Worm (Caenorhabditis elegans): Measurements from ENCODE around the gene lgc-30.
A peak's percentile ranks its signal among the peaks of the same experiment; 100 is the strongest.

lgc-30 gene

ce11 chrIV:957820-958219, 33.1 kb downstream of the lgc-30 start (continued):
- no peak for TF ChIP-seq ama-1 (optimal IDR thresholded peaks at IDR 0.05)
- peak in 1 of 2 experiments; percentile 72 for TF ChIP-seq lsy-2 (tag; optimal IDR thresholded peaks at IDR 0.05)
- no peak for TF ChIP-seq sma-9 (GFP tag; optimal IDR thresholded peaks at IDR 0.05)
- TF ChIP-seq sma-9 (tag; optimal IDR thresholded peaks at IDR 0.05), result no peak
- TF ChIP-seq zag-1 (tag; optimal IDR thresholded peaks at IDR 0.05), result no peak
- peak; percentile 49 for TF ChIP-seq lin-13 (GFP tag; optimal IDR thresholded peaks at IDR 0.05)
- TF ChIP-seq sma-3 (GFP tag; optimal IDR thresholded peaks at IDR 0.05), result peak; percentile 75
- peak; percentile 19 for TF ChIP-seq Y55F3AM.14 (GFP tag; optimal IDR thresholded peaks at IDR 0.05)
- no peak for TF ChIP-seq alr-1 (tag; optimal IDR thresholded peaks at IDR 0.05)
- TF ChIP-seq lin-39 (tag; optimal IDR thresholded peaks at IDR 0.05), result no peak
- no peak for TF ChIP-seq peb-1 (tag; optimal IDR thresholded peaks at IDR 0.05)
- TF ChIP-seq ZK546.5 (tag; optimal IDR thresholded peaks at IDR 0.05), result no peak
- no peak for TF ChIP-seq nhr-11 (tag; optimal IDR thresholded peaks at IDR 0.05)
- no peak for TF ChIP-seq ceh-82 (tag; optimal IDR thresholded peaks at IDR 0.05)
- TF ChIP-seq elt-1 (tag; optimal IDR thresholded peaks at IDR 0.05), result no peak
- peak; percentile 94 for TF ChIP-seq fos-1 (tag; optimal IDR thresholded peaks at IDR 0.05)
- TF ChIP-seq mab-5 (tag; optimal IDR thresholded peaks at IDR 0.05), result peak; percentile 60
- TF ChIP-seq ztf-11 (tag; optimal IDR thresholded peaks at IDR 0.05), result no peak
- peak; percentile 28 for TF ChIP-seq nhr-6 (tag; optimal IDR thresholded peaks at IDR 0.05)

DNA sequence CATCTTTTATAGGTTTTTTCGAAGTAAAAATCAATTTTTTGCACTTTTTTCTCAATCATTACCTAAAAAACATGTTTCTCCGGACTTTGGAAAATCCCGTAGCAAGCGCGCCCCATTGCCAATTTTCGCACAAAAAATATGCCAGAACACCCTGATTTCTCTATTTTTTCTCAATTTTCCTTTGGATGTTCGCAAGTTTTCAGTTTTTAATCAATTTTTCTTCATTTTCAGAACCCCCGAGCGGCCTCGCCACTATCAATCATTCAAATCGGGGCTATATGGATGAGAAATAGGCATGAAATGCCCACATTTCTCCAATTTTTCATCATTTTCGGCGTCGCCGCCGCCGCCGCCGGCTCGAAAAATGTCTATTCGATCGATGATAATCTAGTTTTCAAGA, 34.5 kb downstream of the lgc-30 start, which contains the start of gene plx-1:
TSS of gene plx-1 (plus strand) at position 301 of the 400 bp plus-strand sequence.
- TF ChIP-seq nhr-129 (tag; optimal IDR thresholded peaks at IDR 0.05) (no peak), lin-39 (tag; optimal IDR thresholded peaks at IDR 0.05) (no peak), peb-1 (tag; optimal IDR thresholded peaks at IDR 0.05) (no peak), ztf-11 (tag; optimal IDR thresholded peaks at IDR 0.05) (no peak), elt-3 (tag; optimal IDR thresholded peaks at IDR 0.05) (no peak), nhr-6 (tag; optimal IDR thresholded peaks at IDR 0.05) (no peak)

DNA sequence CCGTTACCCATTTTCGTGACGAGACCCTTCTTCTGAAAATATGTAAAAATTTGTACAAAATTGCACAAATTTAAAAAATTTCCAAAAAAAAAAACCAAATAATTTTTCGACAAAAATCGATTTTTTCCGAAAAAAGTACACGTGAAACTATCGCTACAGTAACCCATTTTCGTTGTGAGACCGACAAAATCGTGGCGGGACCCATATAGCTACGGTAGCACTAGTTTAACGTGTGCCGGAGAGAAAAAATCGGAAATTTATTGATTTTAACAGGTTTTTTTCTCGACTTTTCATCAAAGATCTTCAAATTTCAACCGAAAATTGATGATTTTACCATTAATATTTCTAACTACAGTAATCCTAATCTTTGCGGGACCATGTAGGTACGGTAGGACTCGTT, 35.5 kb downstream of the lgc-30 start:
- TF ChIP-seq sma-3 (GFP tag; optimal IDR thresholded peaks at IDR 0.05) (no peak), fos-1 (tag; optimal IDR thresholded peaks at IDR 0.05) (no peak), nhr-77 (tag; optimal IDR thresholded peaks at IDR 0.05) (no peak), gmeb-1 (tag; optimal IDR thresholded peaks at IDR 0.05) (no peak), F13H6.1 (tag; optimal IDR thresholded peaks at IDR 0.05) (no peak), unc-55 (GFP tag; optimal IDR thresholded peaks at IDR 0.05) (no peak), nhr-12 (tag; optimal IDR thresholded peaks at IDR 0.05) (no peak), lin-13 (GFP tag; optimal IDR thresholded peaks at IDR 0.05) (no peak), mbf-1 (tag; optimal IDR thresholded peaks at IDR 0.05) (no peak)

- TF ChIP-seq elt-3 (tag; optimal IDR thresholded peaks at IDR 0.05), result no peak
- no peak for TF ChIP-seq alr-1 (tag; optimal IDR thresholded peaks at IDR 0.05)
- no peak for TF ChIP-seq blmp-1 (tag; optimal IDR thresholded peaks at IDR 0.05; ENCODE audit: insufficient read depth)
- no peak for TF ChIP-seq mdl-1 (tag; optimal IDR thresholded peaks at IDR 0.05)
- no peak for TF ChIP-seq ztf-4 (tag; optimal IDR thresholded peaks at IDR 0.05)
- no peak for TF ChIP-seq mbf-1 (tag; optimal IDR thresholded peaks at IDR 0.05)
- TF ChIP-seq unc-55 (GFP tag; optimal IDR thresholded peaks at IDR 0.05), result no peak
- TF ChIP-seq nhr-237 (tag; optimal IDR thresholded peaks at IDR 0.05), result no peak
- TF ChIP-seq egl-27 (tag; optimal IDR thresholded peaks at IDR 0.05), result no peak
- TF ChIP-seq ztf-1 (GFP tag; conservative IDR thresholded peaks at IDR 0.05), result no peak
Measured at ce11 chrIV:961862-962261, 37.2 kb downstream of the lgc-30 start.

ce11 chrIV:971122-971521, 46.4 kb downstream of the lgc-30 start:
- TF ChIP-seq sma-9 (GFP tag; optimal IDR thresholded peaks at IDR 0.05), result no peak
- TF ChIP-seq sma-9 (tag; optimal IDR thresholded peaks at IDR 0.05), result no peak
- TF ChIP-seq sma-3 (GFP tag; optimal IDR thresholded peaks at IDR 0.05), result no peak
- no peak for TF ChIP-seq nhr-77 (tag; optimal IDR thresholded peaks at IDR 0.05)
- TF ChIP-seq ztf-4 (tag; optimal IDR thresholded peaks at IDR 0.05), result no peak
- TF ChIP-seq nhr-25 (tag; optimal IDR thresholded peaks at IDR 0.05), result no peak
- no peak for TF ChIP-seq unc-39 (tag; optimal IDR thresholded peaks at IDR 0.05)
- no peak for TF ChIP-seq unc-55 (GFP tag; optimal IDR thresholded peaks at IDR 0.05)
- no peak for TF ChIP-seq ztf-1 (GFP tag; conservative IDR thresholded peaks at IDR 0.05)
- no peak for TF ChIP-seq sem-4 (tag; optimal IDR thresholded peaks at IDR 0.05)
- TF ChIP-seq lin-39 (tag; optimal IDR thresholded peaks at IDR 0.05), result no peak
